Fruit fly (Drosophila melanogaster) whole organism, embryonic: ENCODE results near the gene ppl.

Experiments
- Asciz ChIP-seq: fragments of 200-800 bp; sonication (Bioruptor generic); optimal IDR thresholded peaks from 2 replicates; lab custom pipeline; 2017; ENCODE audit warnings: missing biosample characterization, mild to moderate bottlenecking, missing genetic modification characterization, missing genetic modification reagents
- Awh ChIP-seq: fragments of 200-800 bp; sonication (Bioruptor generic); IDR thresholded peaks from 2 replicates; pipeline ENCODE4, ENCODE4 v1.3.6; 2022; ENCODE audit warnings: missing biosample characterization, missing genetic modification characterization
- BEAF-32 ChIP-seq: fragments of 200-800 bp; sonication (Bioruptor generic); optimal IDR thresholded peaks from 3 replicates; lab custom pipeline; 2017; ENCODE audit warnings: missing biosample characterization, missing genetic modification characterization, mild to moderate bottlenecking, moderate library complexity, missing genetic modification reagents
- Bdp1 ChIP-seq: fragments of 200-800 bp; sonication (Bioruptor generic); optimal IDR thresholded peaks from 3 replicates; lab custom pipeline; 2016; ENCODE audit warnings: missing biosample characterization, missing genetic modification characterization
- CG10267 ChIP-seq: fragments of 200-800 bp; sonication (Bioruptor generic); optimal IDR thresholded peaks from 2 replicates; lab custom pipeline; 2018; ENCODE audit warnings: missing biosample characterization, mild to moderate bottlenecking, missing genetic modification characterization, moderate library complexity
- CG12071 ChIP-seq: fragments of 200-800 bp; sonication (Bioruptor generic); optimal IDR thresholded peaks from 3 replicates; lab custom pipeline; 2018; ENCODE audit warnings: missing biosample characterization, mild to moderate bottlenecking, missing genetic modification characterization
- CG13624 ChIP-seq: fragments of 200-800 bp; sonication (Bioruptor generic); optimal IDR thresholded peaks from 2 replicates; lab custom pipeline; 2016; ENCODE audit warnings: missing biosample characterization, missing genetic modification characterization
- CG14710 ChIP-seq: fragments of 200-800 bp; sonication (Bioruptor generic); optimal IDR thresholded peaks from 3 replicates; lab custom pipeline; 2019; ENCODE audit warnings: missing biosample characterization, mild to moderate bottlenecking, missing genetic modification characterization, moderate library complexity
- CG15073 ChIP-seq: fragments of 200-800 bp; sonication (Bioruptor generic); optimal IDR thresholded peaks from 2 replicates; lab custom pipeline; 2016; ENCODE audit warnings: missing biosample characterization, missing genetic modification characterization
- CG15514 ChIP-seq: fragments of 200-800 bp; sonication (Bioruptor generic); optimal IDR thresholded peaks from 3 replicates; lab custom pipeline; 2017; ENCODE audit warnings: missing biosample characterization, missing genetic modification characterization, mild to moderate bottlenecking, moderate library complexity, missing genetic modification reagents
- CG16813 ChIP-seq: fragments of 200-800 bp; sonication (Bioruptor generic); IDR thresholded peaks from 3 replicates; pipeline ENCODE4 v1.3.6; 2022; ENCODE audit warnings: missing biosample characterization, missing genetic modification characterization; ENCODE audit not compliant: partially characterized antibody
- CG2129 ChIP-seq: fragments of 200-800 bp; sonication (Bioruptor generic); IDR thresholded peaks from 2 replicates; pipeline ENCODE4 v1.3.6; 2022; ENCODE audit warnings: missing biosample characterization, missing genetic modification characterization; ENCODE audit not compliant: partially characterized antibody
- CG31365 ChIP-seq: fragments of 200-800 bp; sonication (Bioruptor generic); optimal IDR thresholded peaks from 2 replicates; lab custom pipeline; 2018; ENCODE audit warnings: missing biosample characterization, mild to moderate bottlenecking, missing genetic modification characterization
- CG31441 ChIP-seq: fragments of 200-800 bp; sonication (Bioruptor generic); IDR thresholded peaks from 2 replicates; pipeline ENCODE4 v1.3.6; 2022; ENCODE audit warnings: missing biosample characterization, missing genetic modification characterization
- CG33557 ChIP-seq: fragments of 200-800 bp; sonication (Bioruptor generic); optimal IDR thresholded peaks from 2 replicates; lab custom pipeline; 2019; ENCODE audit warnings: missing biosample characterization, mild to moderate bottlenecking, missing genetic modification characterization, moderate library complexity
- CG3838 ChIP-seq: fragments of 200-800 bp; sonication (Bioruptor generic); optimal IDR thresholded peaks from 3 replicates; lab custom pipeline; 2016; ENCODE audit warnings: missing biosample characterization, missing genetic modification characterization
- CG43689 ChIP-seq: fragments of 200-800 bp; sonication (Bioruptor generic); IDR thresholded peaks from 2 replicates; pipeline ENCODE4 v1.3.6; 2022; ENCODE audit warnings: missing biosample characterization, missing genetic modification characterization
- CG6272 ChIP-seq: fragments of 200-800 bp; sonication (Bioruptor generic); IDR thresholded peaks from 2 replicates; pipeline ENCODE4 v1.3.6; 2022; ENCODE audit warnings: missing biosample characterization, missing genetic modification characterization
- CG7745 ChIP-seq: fragments of 200-800 bp; sonication (Bioruptor generic); optimal IDR thresholded peaks from 2 replicates; lab custom pipeline; 2018; ENCODE audit warnings: missing biosample characterization, mild to moderate bottlenecking, missing genetic modification characterization, moderate library complexity
- CG8944 ChIP-seq: fragments of 200-800 bp; sonication (Bioruptor generic); optimal IDR thresholded peaks from 3 replicates; lab custom pipeline; 2016; ENCODE audit warnings: missing biosample characterization, missing genetic modification characterization
- CG9797 ChIP-seq: fragments of 200-800 bp; sonication (Bioruptor generic); optimal IDR thresholded peaks from 3 replicates; lab custom pipeline; 2018; ENCODE audit warnings: missing biosample characterization, mild to moderate bottlenecking, missing genetic modification characterization
- Chrac-16 ChIP-seq: fragments of 200-800 bp; sonication (Bioruptor generic); optimal IDR thresholded peaks from 3 replicates; lab custom pipeline; 2016; ENCODE audit warnings: missing biosample characterization, missing genetic modification characterization
- Dip3 ChIP-seq: fragments of 200-800 bp; sonication (Bioruptor generic); optimal IDR thresholded peaks from 3 replicates; lab custom pipeline; 2016; ENCODE audit warnings: missing biosample characterization, missing genetic modification characterization
- Dp ChIP-seq: fragments of 200-800 bp; sonication (Bioruptor generic); optimal IDR thresholded peaks from 2 replicates; lab custom pipeline; 2018; ENCODE audit warnings: missing biosample characterization, mild to moderate bottlenecking, missing genetic modification characterization, moderate library complexity
- Fer2 ChIP-seq: fragments of 200-800 bp; sonication (Bioruptor generic); optimal IDR thresholded peaks from 2 replicates; lab custom pipeline; 2018; ENCODE audit warnings: missing biosample characterization, mild to moderate bottlenecking, missing genetic modification characterization, moderate library complexity
- MTF-1 ChIP-seq: fragments of 200-800 bp; sonication (Bioruptor generic); optimal IDR thresholded peaks from 2 replicates; lab custom pipeline; 2018; ENCODE audit warnings: missing biosample characterization, mild to moderate bottlenecking, missing genetic modification characterization, borderline replicate concordance
- Meics ChIP-seq: fragments of 200-800 bp; sonication (Bioruptor generic); optimal IDR thresholded peaks from 2 replicates; lab custom pipeline; 2017; ENCODE audit warnings: missing biosample characterization, mild to moderate bottlenecking, missing genetic modification characterization
- Ptx1 ChIP-seq: fragments of 200-800 bp; sonication (Bioruptor generic); IDR thresholded peaks from 2 replicates; pipeline ENCODE4 v1.3.6; 2022; ENCODE audit warnings: missing biosample characterization, missing genetic modification characterization
- Trl ChIP-seq, 3 experiments: fragments of >200 bp in 2 of 3; fragments of 200-800 bp in 1 of 3; sonication (Bioruptor generic) in 1 of 3; optimal IDR thresholded peaks; 2 replicates in 1 of 3; 3 replicates in 2 of 3; lab custom pipeline; 2016 to 2017; ENCODE audit warnings: missing biosample characterization in 1 of 3, missing genetic modification characterization in 1 of 3
- az2 ChIP-seq: fragments of 200-800 bp; sonication (Bioruptor generic); optimal IDR thresholded peaks from 3 replicates; lab custom pipeline; 2016; ENCODE audit warnings: missing biosample characterization, missing genetic modification characterization
- bowl ChIP-seq: fragments of 200-800 bp; sonication (Bioruptor generic); IDR thresholded peaks from 2 replicates; pipeline ENCODE4 v1.3.6; 2022; ENCODE audit warnings: missing biosample characterization, missing genetic modification characterization
- bsh ChIP-seq, 2 experiments: fragments of 200-800 bp; sonication (Bioruptor generic); optimal IDR thresholded peaks; 2 replicates each; lab custom pipeline; 2017 to 2018; ENCODE audit warnings: mild to moderate bottlenecking in 2 of 2, missing biosample characterization in 2 of 2, missing genetic modification characterization in 2 of 2, moderate library complexity in 1 of 2
- chinmo ChIP-seq: fragments of 200-800 bp; sonication (Bioruptor generic); IDR thresholded peaks from 4 replicates; pipeline ENCODE4 v1.3.6; 2022; ENCODE audit warnings: missing biosample characterization, missing genetic modification characterization; ENCODE audit not compliant: partially characterized antibody
- croc ChIP-seq: fragments of 200-800 bp; sonication (Bioruptor generic); conservative IDR thresholded peaks from 3 replicates; pipeline ENCODE4 v1.3.6; 2022; ENCODE audit warnings: missing biosample characterization, missing genetic modification characterization
- dimm ChIP-seq: fragments of 200-800 bp; sonication (Bioruptor generic); IDR thresholded peaks from 2 replicates; pipeline ENCODE4 v1.3.6; 2022; ENCODE audit warnings: missing biosample characterization, missing genetic modification characterization
- fu2 ChIP-seq: fragments of 200-800 bp; sonication (Bioruptor generic); optimal IDR thresholded peaks from 2 replicates; lab custom pipeline; 2016; ENCODE audit warnings: missing biosample characterization, missing genetic modification characterization
- hbn ChIP-seq: fragments of 200-800 bp; sonication (Bioruptor generic); IDR thresholded peaks from 2 replicates; pipeline ENCODE4 v1.3.6; 2022; ENCODE audit warnings: missing biosample characterization, missing genetic modification characterization; ENCODE audit not compliant: partially characterized antibody
- lmd ChIP-seq: fragments of 200-800 bp; sonication (Bioruptor generic); IDR thresholded peaks from 2 replicates; pipeline ENCODE4 v1.3.6; 2022; ENCODE audit warnings: missing biosample characterization, missing genetic modification characterization
- lola ChIP-seq, 3 experiments: fragments of >200 bp in 2 of 3; fragments of 200-800 bp in 1 of 3; sonication (Bioruptor generic) in 1 of 3; optimal IDR thresholded peaks; 2 replicates each; lab custom pipeline; 2017 to 2019; ENCODE audit warnings: missing biosample characterization in 3 of 3, missing genetic modification characterization in 3 of 3, mild to moderate bottlenecking in 1 of 3, moderate library complexity in 1 of 3
- prd ChIP-seq, 3 experiments: fragments of >200 bp in 2 of 3; fragments of 200-800 bp in 1 of 3; sonication (Bioruptor generic) in 1 of 3; optimal IDR thresholded peaks in 2 of 3; IDR thresholded peaks in 1 of 3; 2 replicates in 2 of 3; 3 replicates in 1 of 3; pipeline versions ENCODE4 v1.3.6 to Lab custom; 2017 to 2022; ENCODE audit warnings: missing biosample characterization in 1 of 3, missing genetic modification characterization in 1 of 3
- pzg ChIP-seq: fragments of 200-800 bp; sonication (Bioruptor generic); optimal IDR thresholded peaks from 3 replicates; lab custom pipeline; 2018; ENCODE audit warnings: missing biosample characterization, mild to moderate bottlenecking, missing genetic modification characterization, moderate library complexity
- row ChIP-seq: fragments of 200-800 bp; sonication (Bioruptor generic); IDR thresholded peaks from 3 replicates; pipeline ENCODE4 v1.3.6; 2022; ENCODE audit warnings: missing biosample characterization, missing genetic modification characterization
- stwl ChIP-seq: fragments of 200-800 bp; sonication (Bioruptor generic); optimal IDR thresholded peaks from 3 replicates; lab custom pipeline; 2018; ENCODE audit warnings: missing biosample characterization, mild to moderate bottlenecking, missing genetic modification characterization, moderate library complexity
- z ChIP-seq: fragments of 200-800 bp; sonication (Bioruptor generic); IDR thresholded peaks from 3 replicates; pipeline ENCODE4 v1.3.6; 2022; ENCODE audit warnings: missing biosample characterization, missing genetic modification characterization
- zfh2 ChIP-seq: fragments of 200-800 bp; sonication (Bioruptor generic); optimal IDR thresholded peaks from 2 replicates; lab custom pipeline; 2016; ENCODE audit warnings: missing biosample characterization, missing genetic modification characterization

The ppl gene

DNA sequence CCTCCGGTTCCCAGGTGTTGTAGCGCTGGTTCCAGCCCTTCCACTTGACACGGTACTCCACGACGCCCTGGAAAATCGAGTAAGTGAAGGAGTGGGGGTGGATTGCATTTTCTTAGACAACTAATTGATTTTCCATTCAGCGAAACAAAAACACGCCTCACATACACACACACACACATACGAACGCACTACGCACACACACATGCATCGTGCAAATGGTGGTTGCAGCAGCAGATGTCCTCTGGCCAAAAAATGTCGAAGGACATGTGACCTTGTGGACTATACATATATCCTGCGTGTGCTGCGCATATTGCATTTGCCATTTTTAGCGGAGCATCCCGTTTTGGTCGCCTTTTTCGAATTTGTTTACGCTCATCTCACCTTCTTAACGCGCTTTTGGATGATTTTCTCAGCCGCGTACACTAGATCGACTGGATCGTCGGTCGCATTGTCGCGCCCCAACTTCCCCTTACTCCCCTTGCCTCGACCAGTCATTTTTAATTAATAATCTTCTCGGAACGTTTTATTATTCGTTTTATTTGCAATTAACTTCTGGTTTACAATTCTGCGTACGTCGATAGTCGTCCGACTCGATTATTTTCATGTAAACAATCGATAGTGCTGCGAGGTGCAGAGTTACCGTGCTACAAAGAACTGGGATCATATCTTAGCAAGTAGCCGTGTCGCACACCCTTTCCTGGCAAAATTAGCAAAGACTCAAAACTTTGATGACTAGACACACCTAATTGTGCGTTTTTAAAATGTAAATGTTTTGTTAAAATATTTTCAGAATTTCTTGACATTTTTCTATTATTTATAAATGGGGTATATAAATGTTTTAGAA, 36.3 kb upstream of the ppl start, which contains the start of gene Pc (continued):
- TF ChIP-seq CG10267 (tag; lab: Kevin White, UChicago) (peak; percentile 61), dimm (GFP tag; lab: Robert Waterston, UW) (no peak), pzg (peak; percentile 98), bowl (GFP tag; lab: Robert Waterston, UW) (no peak)

DNA sequence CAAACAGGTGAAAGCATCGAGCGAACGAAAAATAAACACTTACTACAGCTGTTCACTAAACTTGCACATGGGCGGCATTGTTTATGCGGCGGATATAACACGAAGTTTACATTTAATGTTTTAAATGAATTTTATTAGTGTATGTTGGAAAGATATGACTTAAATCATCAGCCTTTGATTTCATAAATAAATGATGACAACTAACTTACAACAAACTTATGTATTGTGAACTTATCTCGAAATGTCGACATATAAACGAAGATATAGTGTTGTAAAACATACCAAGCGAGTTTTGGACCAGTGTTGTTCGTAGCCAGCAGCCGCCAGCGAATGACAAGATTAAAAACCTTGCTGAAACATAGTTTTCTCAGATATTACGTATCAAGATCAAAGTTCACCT, 23.1 kb upstream of the ppl start, which contains the start of the genes CG11309 and CG7632:
Gene CG11309 (minus strand): TSS at position 259 of the 400 bp plus-strand sequence.
Gene CG7632 (plus strand): TSS at position 298 of the 400 bp plus-strand sequence.
- peak; percentile 100 for TF ChIP-seq CG33557 (GFP tag; lab: Kevin White, UChicago)
- TF ChIP-seq CG6272 (GFP tag; lab: Robert Waterston, UW): peak; percentile 79
- peak; percentile 74 for TF ChIP-seq CG9797 (GFP tag; lab: Kevin White, UChicago)
- peak; percentile 36; the same call in 1 of the 2 replicates for TF ChIP-seq hbn (GFP tag; lab: Robert Waterston, UW)
- TF ChIP-seq CG16813 (GFP tag; lab: Robert Waterston, UW): peak; percentile 10; the same call in 1 of the 3 replicates
- peak; percentile 96 for TF ChIP-seq croc (GFP tag; lab: Robert Waterston, UW)
- peak; percentile 100 for TF ChIP-seq Asciz (GFP tag; lab: Kevin White, UChicago)
- peak; percentile 92 for TF ChIP-seq CG43689 (GFP tag; lab: Robert Waterston, UW)
- TF ChIP-seq CG7745: peak; percentile 97
- peak; percentile 96 for TF ChIP-seq CG31365 (tag; lab: Kevin White, UChicago)
- no peak for TF ChIP-seq Trl (optimal IDR thresholded peaks at IDR 0.05; lab: Kevin White, UChicago)
- TF ChIP-seq Trl (GFP tag; optimal IDR thresholded peaks at IDR 0.05; lab: Kevin White, UChicago): peak; percentile 99
- peak; percentile 41 for TF ChIP-seq BEAF-32 (GFP tag; lab: Kevin White, UChicago)
- peak; percentile 96 for TF ChIP-seq CG8944 (GFP tag; lab: Kevin White, UChicago)
- TF ChIP-seq row (GFP tag; lab: Robert Waterston, UW): peak; percentile 99
- peak; percentile 98 for TF ChIP-seq Chrac-16 (GFP tag; lab: Kevin White, UChicago)
- TF ChIP-seq CG12071 (GFP tag; lab: Kevin White, UChicago): peak; percentile 100
- TF ChIP-seq Bdp1: peak; percentile 94
- TF ChIP-seq Fer2: peak; percentile 99
- TF ChIP-seq Awh (GFP tag; lab: Robert Waterston, UW): peak; percentile 99
- no peak for TF ChIP-seq CG2129 (GFP tag; lab: Robert Waterston, UW)
- TF ChIP-seq Dip3 (GFP tag; lab: Kevin White, UChicago): peak; percentile 98
- TF ChIP-seq CG14710: peak; percentile 99
- peak; percentile 79 for TF ChIP-seq CG15073 (GFP tag; lab: Kevin White, UChicago)
- peak; percentile 97 for TF ChIP-seq zfh2 (GFP tag; lab: Kevin White, UChicago)
- TF ChIP-seq Dp (GFP tag; lab: Kevin White, UChicago): peak; percentile 59
- peak; percentile 96 for TF ChIP-seq CG15514 (GFP tag; lab: Kevin White, UChicago)
- peak; percentile 99 for TF ChIP-seq Meics (GFP tag; lab: Kevin White, UChicago)
- peak; percentile 98 to 100 for TF ChIP-seq bsh (GFP tag; optimal IDR thresholded peaks at IDR 0.05; lab: Kevin White, UChicago)
- TF ChIP-seq Ptx1: peak; percentile 96
- TF ChIP-seq prd (optimal IDR thresholded peaks at IDR 0.05; lab: Kevin White, UChicago): no peak
- peak; percentile 97 for TF ChIP-seq prd (GFP tag; IDR thresholded peaks at IDR 0.05; lab: Robert Waterston, UW)
- peak; percentile 82; the same call in 2 of the 3 replicates for TF ChIP-seq z (GFP tag; lab: Robert Waterston, UW)
- peak; percentile 99 for TF ChIP-seq MTF-1
- TF ChIP-seq az2: peak; percentile 99
- TF ChIP-seq lola (GFP tag; optimal IDR thresholded peaks at IDR 0.05; lab: Kevin White, UChicago): peak in 1 of 3 experiments; percentile 100
- TF ChIP-seq chinmo (GFP tag; lab: Robert Waterston, UW): no peak
- peak; percentile 100 for TF ChIP-seq CG31441 (GFP tag; lab: Robert Waterston, UW)
- peak; percentile 96 for TF ChIP-seq CG3838 (GFP tag; lab: Kevin White, UChicago)
- TF ChIP-seq lmd (GFP tag; lab: Robert Waterston, UW): peak; percentile 96
- TF ChIP-seq stwl (tag; lab: Kevin White, UChicago): peak; percentile 99
- peak; percentile 99 for TF ChIP-seq CG13624
- TF ChIP-seq fu2: peak; percentile 97
